Fruit fly (Drosophila melanogaster): ENCODE measurements around the gene Hsp70Bbb.

- TF ChIP-seq CG3032 (tag; optimal IDR thresholded peaks at IDR 0.05): no peak
- no peak for TF ChIP-seq CG6276 (GFP tag; optimal IDR thresholded peaks at IDR 0.05)
- TF ChIP-seq spab (GFP tag; optimal IDR thresholded peaks at IDR 0.05): no peak
- no peak for TF ChIP-seq Eip75B (GFP tag; optimal IDR thresholded peaks at IDR 0.05)
- no peak for TF ChIP-seq Ets96B (tag; optimal IDR thresholded peaks at IDR 0.05)
- TF ChIP-seq topi (GFP tag; optimal IDR thresholded peaks at IDR 0.05): no peak
- TF ChIP-seq net (GFP tag; optimal IDR thresholded peaks at IDR 0.05): no peak
- no peak for TF ChIP-seq dsx (GFP tag; optimal IDR thresholded peaks at IDR 0.05; ENCODE audit: poor library complexity, severe bottlenecking)
- no peak for TF ChIP-seq CG16779 (tag; optimal IDR thresholded peaks at IDR 0.05)
- no peak for TF ChIP-seq CG11762 (GFP tag; optimal IDR thresholded peaks at IDR 0.05; ENCODE audit: insufficient read depth)
- TF ChIP-seq eg (GFP tag; IDR thresholded peaks at IDR 0.05): no peak
- no peak for TF ChIP-seq Hr38 (GFP tag; optimal IDR thresholded peaks at IDR 0.05)
- no peak for TF ChIP-seq fd85E (GFP tag; optimal IDR thresholded peaks at IDR 0.05)
- TF ChIP-seq salr (GFP tag; optimal IDR thresholded peaks at IDR 0.05): no peak
These were observed 12.7 kb downstream of the Hsp70Bbb start for dm6 chr3R:12514997-12515396.

Measured in whole organism, prepupa.